Worm (Caenorhabditis elegans) whole organism, L2 larva: ENCODE results near the gene F44E5.1.

ENCODE experiments used
- elt-1 ChIP-seq: fragments of 150-350 bp; optimal IDR thresholded peaks from 2 replicates; lab custom pipeline; 2014; ENCODE audit warnings: missing biosample characterization, missing genetic modification characterization
- gmeb-1 ChIP-seq: fragments of 150-350 bp; optimal IDR thresholded peaks from 2 replicates; lab custom pipeline; 2014; ENCODE audit warnings: missing biosample characterization, missing genetic modification characterization
- nhr-11 ChIP-seq: fragments of 150-350 bp; optimal IDR thresholded peaks from 2 replicates; lab custom pipeline; 2014; ENCODE audit warnings: missing biosample characterization, missing genetic modification characterization
- nhr-6 ChIP-seq: fragments of 150-350 bp; optimal IDR thresholded peaks from 2 replicates; lab custom pipeline; 2014; ENCODE audit warnings: missing biosample characterization, missing genetic modification characterization
- unc-39 ChIP-seq: fragments of 150-350 bp; optimal IDR thresholded peaks from 2 replicates; lab custom pipeline; 2014; ENCODE audit warnings: missing biosample characterization, missing genetic modification characterization

DNA sequence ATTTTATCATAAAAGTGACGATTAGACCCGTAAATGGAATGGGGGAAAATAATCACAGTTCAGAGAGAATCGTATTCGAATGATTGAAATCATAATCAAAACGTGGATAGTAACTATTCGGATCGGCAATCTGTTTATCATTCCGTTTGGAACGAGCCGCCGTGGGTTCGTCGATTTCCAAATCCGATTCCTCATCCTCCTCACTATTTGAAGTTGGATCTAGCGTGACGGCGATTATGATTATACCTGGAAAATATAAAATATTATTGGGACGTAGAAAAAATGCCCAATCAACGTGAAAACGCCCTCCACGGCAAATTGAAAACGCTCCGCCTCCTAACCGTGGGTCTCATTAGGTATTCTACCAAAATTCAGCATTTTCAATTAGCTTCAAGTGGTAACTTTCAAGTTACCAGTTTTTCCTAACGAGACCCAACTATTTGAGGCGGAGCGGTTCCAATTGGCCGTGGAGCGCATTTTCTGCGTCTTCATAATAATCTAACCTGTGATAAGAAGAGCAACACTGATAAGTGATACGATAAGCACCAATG lies 43.1 kb downstream of the F44E5.1 start:
- TF ChIP-seq elt-1 (tag; lab: Kevin White, UChicago) (no peak), unc-39 (tag; lab: Kevin White, UChicago) (no peak), nhr-6 (tag; lab: Kevin White, UChicago) (no peak), nhr-11 (tag; lab: Kevin White, UChicago) (no peak), gmeb-1 (tag; lab: Kevin White, UChicago) (no peak)
